Worm (Caenorhabditis elegans) whole organism, midembryonic: ENCODE results near the gene dhc-3.

Experiments used
- T22C8.4 ChIP-seq: fragments of 200-800 bp; sonication (Bioruptor generic); IDR thresholded peaks from 2 replicates; pipeline ENCODE4 v1.3.6; 2022; ENCODE audit warnings: missing genetic modification characterization, missing compliant biosample characterization
- cog-1 ChIP-seq: sonication (generic microtip); optimal IDR thresholded peaks from 2 replicates; lab custom pipeline; 2016; ENCODE audit warnings: missing genetic modification characterization, missing compliant biosample characterization
- flt-1 ChIP-seq: fragments of 200-800 bp; sonication (Bioruptor generic); IDR thresholded peaks from 2 replicates; pipeline ENCODE4 v1.3.6; 2022; ENCODE audit warnings: missing genetic modification characterization, missing compliant biosample characterization
- klf-2 ChIP-seq: fragments of 200-800 bp; sonication (Bioruptor generic); conservative IDR thresholded peaks from 2 replicates; pipeline ENCODE4 v1.3.6; 2022; ENCODE audit warnings: missing genetic modification reagents, missing genetic modification characterization, missing compliant biosample characterization
- med-1 ChIP-seq: sonication (generic microtip); optimal IDR thresholded peaks from 2 replicates; lab custom pipeline; 2017; ENCODE audit warnings: missing genetic modification characterization, mild to moderate bottlenecking, missing compliant biosample characterization, antibody characterized with exemption, missing genetic modification reagents; ENCODE audit not compliant: insufficient read depth
- ref-1 ChIP-seq: fragments of 200-800 bp; sonication (Bioruptor generic); conservative IDR thresholded peaks from 2 replicates; pipeline ENCODE4 v1.3.6; 2022; ENCODE audit warnings: missing genetic modification reagents, missing genetic modification characterization, missing compliant biosample characterization
- tab-1 ChIP-seq: fragments of 200-800 bp; sonication (Bioruptor generic); IDR thresholded peaks from 2 replicates; pipeline ENCODE4 v1.3.6; 2022; ENCODE audit warnings: missing genetic modification characterization, missing compliant biosample characterization
- ztf-23 ChIP-seq: fragments of 200-800 bp; sonication (Bioruptor generic); IDR thresholded peaks from 2 replicates; pipeline ENCODE4 v1.3.6; 2022; ENCODE audit warnings: missing genetic modification reagents, missing genetic modification characterization, missing compliant biosample characterization
- ztf-29 ChIP-seq: fragments of 200-800 bp; sonication (Bioruptor generic); IDR thresholded peaks from 2 replicates; pipeline ENCODE4 v1.3.6; 2022; ENCODE audit warnings: missing genetic modification reagents, missing genetic modification characterization, missing compliant biosample characterization

- TF ChIP-seq flt-1 (GFP tag; lab: Robert Waterston, UW) (no peak), ztf-23 (GFP tag; lab: Robert Waterston, UW) (no peak), ref-1 (GFP tag; lab: Robert Waterston, UW) (no peak), tab-1 (no peak), ztf-29 (GFP tag; lab: Robert Waterston, UW) (no peak), T22C8.4 (GFP tag; lab: Robert Waterston, UW) (no peak), klf-2 (GFP tag; lab: Robert Waterston, UW) (no peak), med-1 (no peak), cog-1 (no peak)
These were observed 48.5 kb upstream of the dhc-3 start, which contains the start of gene C34B4.4 for ce11 chrV:13090130-13090770.
